Worm (Caenorhabditis elegans) whole organism, L3 larva: ENCODE results near the gene fmil-1.

Source experiments
- ceh-16 ChIP-seq: sonication (generic microtip); optimal IDR thresholded peaks from 2 replicates; lab custom pipeline; 2017; ENCODE audit warnings: missing biosample characterization, missing genetic modification characterization
- nhr-237 ChIP-seq: fragments of 150-350 bp; optimal IDR thresholded peaks from 2 replicates; lab custom pipeline; 2014; ENCODE audit warnings: missing biosample characterization, missing genetic modification characterization
- unc-62 ChIP-seq: fragments of 150-350 bp; sonication (generic microtip); optimal IDR thresholded peaks from 4 replicates; lab custom pipeline; 2014; ENCODE audit warnings: missing biosample characterization, missing genetic modification reagents, missing genetic modification characterization
- ztf-11 ChIP-seq: fragments of 150-350 bp; optimal IDR thresholded peaks from 2 replicates; lab custom pipeline; 2014; ENCODE audit warnings: missing biosample characterization, missing genetic modification characterization

ce11 chrIV:3626447-3626846 lies 42.1 kb downstream of the fmil-1 start:
- TF ChIP-seq ztf-11 (tag; lab: Kevin White, UChicago) = no peak
- TF ChIP-seq unc-62 = no peak
- TF ChIP-seq ceh-16 (tag; lab: Kevin White, UChicago) = no peak
- TF ChIP-seq nhr-237 (tag; lab: Kevin White, UChicago) = no peak
